Worm (Caenorhabditis elegans): Measurements from ENCODE around the gene srd-49.
A peak's percentile ranks its signal among the peaks of the same experiment; 100 is the strongest.

srd-49 gene

DNA sequence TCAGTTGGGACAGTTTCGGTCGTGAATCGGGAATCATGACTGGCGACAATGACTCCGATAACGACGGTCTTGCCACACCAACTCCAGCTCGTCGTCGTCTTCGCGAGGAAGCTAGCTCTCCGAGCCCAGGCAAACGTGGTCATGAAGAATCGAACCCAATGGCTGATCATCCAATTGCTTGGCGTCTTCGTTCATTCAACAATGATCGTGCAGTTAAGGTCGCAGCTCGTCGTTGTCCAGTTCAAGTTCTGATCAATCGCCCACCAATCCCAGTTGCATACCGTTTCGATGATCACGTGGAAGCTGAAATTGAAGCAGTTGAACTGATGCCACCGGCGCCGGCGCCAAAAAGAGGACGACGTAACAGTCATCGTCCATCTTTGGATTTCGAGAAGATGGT is 47.3 kb upstream of the srd-49 start:
- no peak for TF ChIP-seq nhr-25 (tag; optimal IDR thresholded peaks at IDR 0.05)
- TF ChIP-seq Y55F3AM.14 (GFP tag; optimal IDR thresholded peaks at IDR 0.05): no peak
- TF ChIP-seq ceh-16 (tag; optimal IDR thresholded peaks at IDR 0.05): no peak
- TF ChIP-seq nhr-6 (tag; optimal IDR thresholded peaks at IDR 0.05): no peak
- no peak for TF ChIP-seq nhr-21 (tag; optimal IDR thresholded peaks at IDR 0.05)

DNA sequence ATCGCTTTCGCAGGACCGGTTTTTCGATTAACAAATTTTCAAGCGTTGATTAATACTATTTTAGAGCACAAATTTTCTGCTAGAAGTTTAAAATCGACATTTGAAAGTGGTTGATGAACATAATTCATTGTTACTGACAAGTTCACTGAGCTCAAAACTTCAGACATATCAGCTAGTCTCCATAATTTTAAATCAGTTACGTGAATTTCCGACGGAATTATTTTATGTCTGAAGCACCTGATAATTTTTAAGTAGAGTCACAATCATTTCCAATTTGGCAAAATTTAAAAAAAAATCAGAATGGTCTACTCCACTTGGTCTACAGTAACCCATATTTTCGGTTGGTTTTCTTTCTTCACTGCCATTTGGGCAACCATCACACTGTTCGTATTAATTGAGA is 42.6 kb upstream of the srd-49 start, which contains the start of gene str-118:
Gene str-118, plus strand, starts transcription at position 301 of the 400 bp plus-strand sequence.
- no peak for TF ChIP-seq mbf-1 (tag; optimal IDR thresholded peaks at IDR 0.05)

DNA sequence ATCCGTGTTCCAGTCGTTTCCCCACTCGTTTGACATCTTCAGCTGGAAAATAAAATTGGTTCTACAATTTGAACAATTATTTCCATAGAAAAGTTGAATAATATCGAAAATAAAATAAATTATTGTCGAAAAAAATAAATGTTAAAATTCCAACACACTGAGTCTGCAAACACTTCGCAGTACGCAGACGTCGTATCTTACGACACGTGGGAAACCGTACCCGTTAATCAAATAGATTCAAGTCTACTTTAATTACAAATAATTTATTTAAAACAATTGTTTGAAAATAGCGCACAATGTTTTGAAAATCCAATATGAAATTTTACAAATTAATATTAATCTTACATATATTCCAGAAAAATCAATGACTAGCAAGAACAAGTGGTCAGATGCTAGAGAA is 39.6 kb upstream of the srd-49 start, which contains the start of gene yif-1:
Gene yif-1, minus strand, starts transcription at position 42 of the 400 bp plus-strand sequence.
- TF ChIP-seq C34F6.9 (tag; optimal IDR thresholded peaks at IDR 0.05) (peak; percentile 47), nhr-12 (tag; optimal IDR thresholded peaks at IDR 0.05) (no peak), nhr-6 (tag; optimal IDR thresholded peaks at IDR 0.05) (no peak), unc-39 (tag; optimal IDR thresholded peaks at IDR 0.05) (no peak), sem-4 (tag; optimal IDR thresholded peaks at IDR 0.05) (no peak), ztf-1 (GFP tag; conservative IDR thresholded peaks at IDR 0.05) (no peak), aly-2 (tag; optimal IDR thresholded peaks at IDR 0.05) (no peak), unc-55 (GFP tag; optimal IDR thresholded peaks at IDR 0.05) (peak; percentile 24), lin-11 (tag; optimal IDR thresholded peaks at IDR 0.05) (no peak), lsy-2 (tag; optimal IDR thresholded peaks at IDR 0.05) (peak; percentile 14 to 90), lin-39 (tag; optimal IDR thresholded peaks at IDR 0.05) (no peak)

DNA sequence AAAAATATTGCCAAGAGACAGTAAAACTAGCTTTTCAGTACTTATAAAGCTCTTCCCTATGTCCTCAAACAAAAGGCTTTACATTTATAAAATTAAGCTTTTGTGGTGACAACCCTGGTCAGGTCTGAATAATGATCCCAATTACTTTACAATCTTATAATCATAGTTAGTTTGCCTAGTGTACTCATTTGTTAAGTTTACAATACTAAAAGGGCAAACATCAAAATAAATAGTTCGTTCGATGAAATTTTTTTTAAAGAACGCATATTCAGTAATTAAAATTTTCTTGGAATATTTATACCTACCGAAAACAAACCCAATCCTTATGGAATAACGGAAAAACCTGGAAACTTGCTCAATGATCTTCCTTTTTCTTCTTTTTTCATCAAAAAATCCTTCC is 35.7 kb upstream of the srd-49 start:
- TF ChIP-seq ztf-1 (GFP tag; conservative IDR thresholded peaks at IDR 0.05) (no peak), aly-2 (tag; optimal IDR thresholded peaks at IDR 0.05) (no peak), nhr-6 (tag; optimal IDR thresholded peaks at IDR 0.05) (no peak), sem-4 (tag; optimal IDR thresholded peaks at IDR 0.05) (no peak), elt-3 (tag; optimal IDR thresholded peaks at IDR 0.05) (no peak), Y55F3AM.14 (GFP tag; optimal IDR thresholded peaks at IDR 0.05) (no peak), nhr-129 (tag; optimal IDR thresholded peaks at IDR 0.05) (no peak), dmd-4 (tag; optimal IDR thresholded peaks at IDR 0.05) (no peak), snpc-4 (tag; optimal IDR thresholded peaks at IDR 0.05) (no peak)

DNA sequence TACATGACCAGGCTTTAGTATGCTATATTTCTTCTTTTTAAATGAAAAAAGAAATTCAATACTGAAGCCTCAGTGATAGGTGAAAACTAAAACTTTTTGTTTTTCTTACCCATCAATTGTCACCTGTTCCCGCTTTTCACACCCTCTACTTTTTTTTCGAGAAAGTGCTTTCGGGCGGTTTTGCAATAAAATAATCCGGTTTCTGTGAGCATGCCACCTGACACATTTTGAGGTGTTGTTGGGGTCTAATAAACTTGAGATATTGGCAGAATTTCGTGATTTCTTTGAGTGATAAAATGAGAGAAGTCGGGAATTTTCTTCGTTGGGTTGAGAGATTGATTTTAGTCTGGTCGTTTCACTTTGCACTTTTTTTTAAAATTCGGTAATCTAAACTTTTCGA is 34.4 kb upstream of the srd-49 start:
- TF ChIP-seq nhr-129 (tag; optimal IDR thresholded peaks at IDR 0.05): peak; percentile 6
- TF ChIP-seq aly-2 (tag; optimal IDR thresholded peaks at IDR 0.05): no peak
- TF ChIP-seq lin-39 (tag; optimal IDR thresholded peaks at IDR 0.05): no peak
- TF ChIP-seq lsy-2 (tag; optimal IDR thresholded peaks at IDR 0.05): no peak
- TF ChIP-seq unc-62 (GFP tag; optimal IDR thresholded peaks at IDR 0.05): no peak
- peak; percentile 9 for TF ChIP-seq C34F6.9 (tag; optimal IDR thresholded peaks at IDR 0.05)
- TF ChIP-seq ceh-16 (tag; optimal IDR thresholded peaks at IDR 0.05): no peak
- TF ChIP-seq ZK546.5 (tag; optimal IDR thresholded peaks at IDR 0.05): no peak
- no peak for TF ChIP-seq nhr-10 (tag; optimal IDR thresholded peaks at IDR 0.05)
- no peak for TF ChIP-seq fos-1 (tag; optimal IDR thresholded peaks at IDR 0.05)
- TF ChIP-seq mab-5 (tag; optimal IDR thresholded peaks at IDR 0.05): no peak

DNA sequence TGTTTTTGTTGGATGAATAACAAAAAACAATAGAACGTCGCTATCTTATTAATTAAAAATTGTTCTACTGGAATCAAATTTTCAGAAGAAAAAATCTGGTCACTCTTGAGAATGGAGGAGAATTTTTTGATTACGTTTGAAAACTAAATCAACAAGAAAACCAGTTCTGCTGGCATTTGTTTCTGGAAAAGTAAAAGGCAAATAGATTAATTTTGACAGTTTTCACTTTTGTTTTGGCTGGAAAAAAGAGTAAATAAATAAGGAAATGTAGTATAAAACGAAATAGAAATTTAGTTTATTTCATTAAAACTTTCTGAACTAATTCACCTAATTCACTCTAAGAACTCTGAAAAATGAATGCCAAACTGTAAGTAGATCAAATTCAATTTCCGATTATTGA is 30.3 kb upstream of the srd-49 start, which contains the start of gene fipr-13:
Gene fipr-13, plus strand, starts transcription at position 301 of the 400 bp plus-strand sequence.
- TF ChIP-seq Y55F3AM.14 (GFP tag; optimal IDR thresholded peaks at IDR 0.05) (no peak), ZK546.5 (tag; optimal IDR thresholded peaks at IDR 0.05) (no peak), nhr-237 (tag; optimal IDR thresholded peaks at IDR 0.05) (no peak), mbf-1 (tag; optimal IDR thresholded peaks at IDR 0.05) (no peak), sma-9 (GFP tag; optimal IDR thresholded peaks at IDR 0.05) (no peak), sma-9 (tag; optimal IDR thresholded peaks at IDR 0.05) (no peak), lin-13 (GFP tag; optimal IDR thresholded peaks at IDR 0.05) (no peak), lin-11 (tag; optimal IDR thresholded peaks at IDR 0.05) (no peak), nhr-129 (tag; optimal IDR thresholded peaks at IDR 0.05) (no peak), snpc-4 (tag; optimal IDR thresholded peaks at IDR 0.05) (no peak), elt-1 (tag; optimal IDR thresholded peaks at IDR 0.05) (no peak), ztf-4 (tag; optimal IDR thresholded peaks at IDR 0.05) (no peak), unc-62 (GFP tag; optimal IDR thresholded peaks at IDR 0.05) (no peak), egl-27 (tag; optimal IDR thresholded peaks at IDR 0.05) (no peak)

Measured in whole organism, L2 larva.